Worm (Caenorhabditis elegans) whole organism, late embryonic: ENCODE results near the gene mre-11.

ENCODE experiments used
- C08G9.2 ChIP-seq: sonication (generic microtip); optimal IDR thresholded peaks from 2 replicates; lab custom pipeline; 2016; ENCODE audit warnings: mild to moderate bottlenecking, missing genetic modification characterization, moderate library complexity, missing compliant biosample characterization
- C38D4.7 ChIP-seq: fragments of 200-800 bp; sonication (Bioruptor generic); optimal IDR thresholded peaks from 2 replicates; lab custom pipeline; 2018; ENCODE audit warnings: mild to moderate bottlenecking, missing genetic modification characterization, moderate library complexity, missing compliant biosample characterization
- F13H6.1 ChIP-seq: sonication (generic microtip); optimal IDR thresholded peaks from 2 replicates; lab custom pipeline; 2016; ENCODE audit warnings: missing genetic modification characterization, missing compliant biosample characterization
- K09A11.1 ChIP-seq: sonication (generic microtip); optimal IDR thresholded peaks from 2 replicates; lab custom pipeline; 2017; ENCODE audit warnings: antibody characterized with exemption, mild to moderate bottlenecking, missing genetic modification characterization, missing compliant biosample characterization; ENCODE audit not compliant: insufficient read depth
- T23F11.4 ChIP-seq: fragments of 200-800 bp; sonication (Bioruptor generic); optimal IDR thresholded peaks from 2 replicates; lab custom pipeline; 2018; ENCODE audit warnings: mild to moderate bottlenecking, missing genetic modification characterization, missing compliant biosample characterization
- Y22D7AL.16 ChIP-seq: sonication (generic microtip); optimal IDR thresholded peaks from 2 replicates; lab custom pipeline; 2016; ENCODE audit warnings: missing genetic modification characterization, missing compliant biosample characterization
- ahr-1 ChIP-seq: sonication (generic microtip); optimal IDR thresholded peaks from 2 replicates; lab custom pipeline; 2016; ENCODE audit warnings: missing genetic modification characterization, missing compliant biosample characterization
- ama-1 ChIP-seq: fragments of 150-350 bp; optimal IDR thresholded peaks from 2 replicates; lab custom pipeline; 2014
- ceh-14 ChIP-seq: sonication (generic microtip); optimal IDR thresholded peaks from 2 replicates; lab custom pipeline; 2016; ENCODE audit warnings: missing genotype, missing genetic modification characterization, missing compliant biosample characterization
- ceh-18 ChIP-seq: sonication (generic microtip); optimal IDR thresholded peaks from 2 replicates; lab custom pipeline; 2016; ENCODE audit warnings: missing genetic modification characterization, missing compliant biosample characterization
- ceh-19 ChIP-seq: fragments of 200-800 bp; sonication (Bioruptor generic); optimal IDR thresholded peaks from 2 replicates; lab custom pipeline; 2018; ENCODE audit warnings: mild to moderate bottlenecking, missing genetic modification characterization, missing compliant biosample characterization
- ceh-2 ChIP-seq: sonication (generic microtip); optimal IDR thresholded peaks from 2 replicates; lab custom pipeline; 2016; ENCODE audit warnings: missing genotype, missing genetic modification characterization, missing compliant biosample characterization
- ceh-22 ChIP-seq: sonication (generic microtip); optimal IDR thresholded peaks from 2 replicates; lab custom pipeline; 2017; ENCODE audit warnings: missing biosample characterization, missing genetic modification characterization
- ceh-24 ChIP-seq: sonication (generic microtip); optimal IDR thresholded peaks from 2 replicates; lab custom pipeline; 2016; ENCODE audit warnings: mild to moderate bottlenecking, missing genetic modification characterization, missing compliant biosample characterization
- ceh-30 ChIP-seq: fragments of 150-350 bp; optimal IDR thresholded peaks from 2 replicates; lab custom pipeline; 2014; ENCODE audit warnings: missing biosample characterization, missing genetic modification characterization
- ceh-31 ChIP-seq: sonication (generic microtip); optimal IDR thresholded peaks from 2 replicates; lab custom pipeline; 2016; ENCODE audit warnings: missing genetic modification characterization, missing compliant biosample characterization
- ceh-45 ChIP-seq: fragments of 200-800 bp; sonication (Bioruptor generic); IDR thresholded peaks from 2 replicates; pipeline ENCODE4 v1.3.6; 2022; ENCODE audit warnings: missing genetic modification reagents, missing genetic modification characterization, missing compliant biosample characterization
- ceh-48 ChIP-seq: sonication (generic microtip); optimal IDR thresholded peaks from 2 replicates; lab custom pipeline; 2016; ENCODE audit warnings: missing genetic modification characterization, inconsistent platforms, missing compliant biosample characterization
- che-1 ChIP-seq: sonication (generic microtip); optimal IDR thresholded peaks from 2 replicates; lab custom pipeline; 2016; ENCODE audit warnings: mild to moderate bottlenecking, missing genetic modification characterization, missing compliant biosample characterization
- dmd-4 ChIP-seq: sonication (generic microtip); optimal IDR thresholded peaks from 2 replicates; lab custom pipeline; 2016; ENCODE audit warnings: borderline replicate concordance, missing genetic modification characterization, missing compliant biosample characterization
- dve-1 ChIP-seq: sonication (generic microtip); optimal IDR thresholded peaks from 2 replicates; lab custom pipeline; 2017; ENCODE audit warnings: antibody characterized with exemption, mild to moderate bottlenecking, missing genetic modification characterization, missing compliant biosample characterization
- elt-4 ChIP-seq: sonication (generic microtip); optimal IDR thresholded peaks from 2 replicates; lab custom pipeline; 2016; ENCODE audit warnings: missing genetic modification characterization, missing compliant biosample characterization
- ets-4 ChIP-seq: sonication (generic microtip); optimal IDR thresholded peaks from 2 replicates; lab custom pipeline; 2016; ENCODE audit warnings: missing genetic modification characterization, missing compliant biosample characterization
- eyg-1 ChIP-seq: sonication (generic microtip); optimal IDR thresholded peaks from 2 replicates; lab custom pipeline; 2016; ENCODE audit warnings: missing genotype, missing genetic modification characterization, missing compliant biosample characterization
- fax-1 ChIP-seq: sonication (generic microtip); optimal IDR thresholded peaks from 2 replicates; lab custom pipeline; 2016; ENCODE audit warnings: missing genotype, missing genetic modification characterization, missing compliant biosample characterization
- fkh-10 ChIP-seq: fragments of 150-350 bp; optimal IDR thresholded peaks from 2 replicates; lab custom pipeline; 2014; ENCODE audit warnings: missing biosample characterization, missing genetic modification reagents, missing genetic modification characterization
- fkh-6 ChIP-seq: sonication (generic microtip); optimal IDR thresholded peaks from 2 replicates; lab custom pipeline; 2016; ENCODE audit warnings: missing genetic modification characterization, missing compliant biosample characterization
- gmeb-2 ChIP-seq: sonication (generic microtip); optimal IDR thresholded peaks from 2 replicates; lab custom pipeline; 2016; ENCODE audit warnings: missing genetic modification characterization, inconsistent platforms, missing compliant biosample characterization
- hlh-13 ChIP-seq: fragments of 200-800 bp; sonication (Bioruptor generic); optimal IDR thresholded peaks from 2 replicates; lab custom pipeline; 2018; ENCODE audit warnings: mild to moderate bottlenecking, missing genetic modification characterization, missing compliant biosample characterization
- hlh-15 ChIP-seq: sonication (generic microtip); optimal IDR thresholded peaks from 2 replicates; lab custom pipeline; 2016; ENCODE audit warnings: missing genetic modification characterization, missing compliant biosample characterization
- hlh-6 ChIP-seq: sonication (generic microtip); optimal IDR thresholded peaks from 2 replicates; lab custom pipeline; 2016; ENCODE audit warnings: missing genotype, missing genetic modification characterization, missing compliant biosample characterization
- hlh-8 ChIP-seq: sonication (generic microtip); optimal IDR thresholded peaks from 2 replicates; lab custom pipeline; 2016; ENCODE audit warnings: missing genotype, missing genetic modification characterization, missing compliant biosample characterization
- lim-6 ChIP-seq: sonication (generic microtip); optimal IDR thresholded peaks from 2 replicates; lab custom pipeline; 2016; ENCODE audit warnings: missing genetic modification characterization, missing compliant biosample characterization
- lin-11 ChIP-seq: fragments of 200-800 bp; sonication (Bioruptor generic); optimal IDR thresholded peaks from 2 replicates; lab custom pipeline; 2018; ENCODE audit warnings: mild to moderate bottlenecking, missing genetic modification characterization, missing compliant biosample characterization
- madf-2 ChIP-seq: sonication (generic microtip); optimal IDR thresholded peaks from 2 replicates; lab custom pipeline; 2017; ENCODE audit warnings: missing genetic modification characterization, missing compliant biosample characterization
- mec-3 ChIP-seq: sonication (generic microtip); optimal IDR thresholded peaks from 2 replicates; lab custom pipeline; 2016; ENCODE audit warnings: borderline replicate concordance, missing genetic modification characterization, missing compliant biosample characterization
- nhr-11 ChIP-seq: fragments of 150-350 bp; optimal IDR thresholded peaks from 2 replicates; lab custom pipeline; 2014; ENCODE audit warnings: missing biosample characterization, missing genetic modification characterization
- nhr-232 ChIP-seq: sonication (generic microtip); optimal IDR thresholded peaks from 2 replicates; lab custom pipeline; 2016; ENCODE audit warnings: missing genetic modification characterization, missing compliant biosample characterization
- npax-4 ChIP-seq: sonication (generic microtip); optimal IDR thresholded peaks from 2 replicates; lab custom pipeline; 2016; ENCODE audit warnings: missing genetic modification characterization, missing compliant biosample characterization
- odd-2 ChIP-seq: sonication (generic microtip); optimal IDR thresholded peaks from 2 replicates; lab custom pipeline; 2017; ENCODE audit warnings: antibody characterized with exemption, mild to moderate bottlenecking, missing genetic modification characterization, missing compliant biosample characterization
- pag-3 ChIP-seq: sonication (generic microtip); optimal IDR thresholded peaks from 2 replicates; lab custom pipeline; 2016; ENCODE audit warnings: missing compliant biosample characterization, missing genetic modification characterization, borderline replicate concordance
- pat-9 ChIP-seq: fragments of 200-800 bp; sonication (Bioruptor generic); optimal IDR thresholded peaks from 2 replicates; lab custom pipeline; 2018; ENCODE audit warnings: mild to moderate bottlenecking, missing genetic modification characterization, moderate library complexity, missing compliant biosample characterization
- pax-1 ChIP-seq: fragments of 150-350 bp; optimal IDR thresholded peaks from 2 replicates; lab custom pipeline; 2014; ENCODE audit warnings: missing biosample characterization, missing genetic modification characterization
- pha-2 ChIP-seq: sonication (generic microtip); optimal IDR thresholded peaks from 2 replicates; lab custom pipeline; 2017; ENCODE audit warnings: mild to moderate bottlenecking, missing genetic modification characterization, missing compliant biosample characterization
- pha-4 ChIP-seq: fragments of 150-350 bp; optimal IDR thresholded peaks from 2 replicates; lab custom pipeline; 2018; ENCODE audit warnings: missing biosample characterization, missing genetic modification reagents, missing genetic modification characterization
- pqm-1 ChIP-seq: sonication (generic microtip); optimal IDR thresholded peaks from 2 replicates; lab custom pipeline; 2016; ENCODE audit warnings: missing genetic modification characterization, missing compliant biosample characterization
- pros-1 ChIP-seq: fragments of 150-350 bp; optimal IDR thresholded peaks from 2 replicates; lab custom pipeline; 2014; ENCODE audit warnings: missing biosample characterization, missing genetic modification reagents, missing genetic modification characterization
- sox-2 ChIP-seq: fragments of 200-800 bp; sonication (Bioruptor generic); IDR thresholded peaks from 2 replicates; pipeline ENCODE4 v1.3.6; 2022; ENCODE audit warnings: missing genetic modification reagents, missing genetic modification characterization, missing compliant biosample characterization
- sox-4 ChIP-seq: sonication (generic microtip); optimal IDR thresholded peaks from 2 replicates; lab custom pipeline; 2017; ENCODE audit warnings: mild to moderate bottlenecking, missing genetic modification characterization, inconsistent platforms, missing compliant biosample characterization
- syd-9 ChIP-seq: sonication (generic microtip); optimal IDR thresholded peaks from 2 replicates; lab custom pipeline; 2016; ENCODE audit warnings: mild to moderate bottlenecking, missing genetic modification characterization, moderate library complexity, missing compliant biosample characterization
- tbx-7 ChIP-seq: sonication (generic microtip); optimal IDR thresholded peaks from 2 replicates; lab custom pipeline; 2016; ENCODE audit warnings: missing genotype, missing genetic modification characterization, missing compliant biosample characterization
- unc-42 ChIP-seq: sonication (generic microtip); optimal IDR thresholded peaks from 2 replicates; lab custom pipeline; 2016; ENCODE audit warnings: missing genotype, missing genetic modification characterization, missing compliant biosample characterization
- unc-55 ChIP-seq: sonication (generic microtip); optimal IDR thresholded peaks from 2 replicates; lab custom pipeline; 2017; ENCODE audit warnings: missing biosample characterization, missing genetic modification reagents, missing genetic modification characterization
- zip-5 ChIP-seq: sonication (generic microtip); optimal IDR thresholded peaks from 2 replicates; lab custom pipeline; 2016; ENCODE audit warnings: missing genetic modification characterization, missing compliant biosample characterization
- ztf-16 ChIP-seq: sonication (generic microtip); optimal IDR thresholded peaks from 2 replicates; lab custom pipeline; 2017; ENCODE audit warnings: missing genetic modification characterization, missing compliant biosample characterization

Gene mre-11

DNA sequence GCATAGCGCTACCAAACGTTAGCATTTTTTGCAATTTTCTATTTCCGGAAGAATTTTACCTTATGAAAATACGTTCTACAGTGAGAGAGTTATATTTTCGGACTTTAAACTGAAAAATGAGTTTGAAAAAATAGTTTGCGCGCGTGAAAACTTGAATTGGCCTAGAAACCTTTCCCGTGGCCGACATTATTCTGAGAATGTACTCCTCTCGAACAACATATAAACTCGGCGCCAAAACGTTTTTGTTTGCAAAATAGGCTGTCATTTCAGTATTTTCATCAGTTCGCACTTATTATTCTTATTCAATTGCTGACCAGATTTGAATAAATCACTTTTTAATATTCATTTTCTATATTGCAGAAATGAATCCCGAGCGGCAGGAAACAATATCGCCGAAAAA lies at the start of gene mre-11, which contains the start of gene wdr-5.3:
mre-11 (minus strand) TSS at position 113 of the 400 bp plus-strand sequence.
wdr-5.3 (plus strand) TSS at position 361 of the 400 bp plus-strand sequence.
- TF ChIP-seq gmeb-2 = no peak
- no peak for TF ChIP-seq syd-9 (tag; lab: Kevin White, UChicago)
- TF ChIP-seq fax-1 (tag; lab: Kevin White, UChicago) = peak; percentile 29
- no peak for TF ChIP-seq hlh-13 (GFP tag; lab: Kevin White, UChicago)
- TF ChIP-seq unc-55 (GFP tag; lab: Kevin White, UChicago) = no peak
- no peak for TF ChIP-seq sox-4 (tag; lab: Kevin White, UChicago)
- no peak for TF ChIP-seq pha-2
- TF ChIP-seq fkh-6 (tag; lab: Kevin White, UChicago) = no peak
- peak; percentile 34 for TF ChIP-seq tbx-7
- no peak for TF ChIP-seq sox-2 (GFP tag; lab: Robert Waterston, UW)
- TF ChIP-seq elt-4 = no peak
- TF ChIP-seq zip-5 = peak; percentile 21
- no peak for TF ChIP-seq hlh-8 (tag; lab: Kevin White, UChicago)
- TF ChIP-seq nhr-232 (tag; lab: Kevin White, UChicago) = no peak
- no peak for TF ChIP-seq pag-3 (tag; lab: Kevin White, UChicago)
- TF ChIP-seq ceh-19 (GFP tag; lab: Kevin White, UChicago) = no peak
- no peak for TF ChIP-seq che-1 (tag; lab: Kevin White, UChicago)
- TF ChIP-seq C38D4.7 (GFP tag; lab: Kevin White, UChicago) = no peak
- TF ChIP-seq ahr-1 (tag; lab: Kevin White, UChicago) = no peak
- TF ChIP-seq pqm-1 = no peak
- no peak for TF ChIP-seq npax-4 (tag; lab: Kevin White, UChicago)
- TF ChIP-seq dmd-4 (tag; lab: Kevin White, UChicago) = no peak
- TF ChIP-seq ceh-48 (tag; lab: Kevin White, UChicago) = no peak
- TF ChIP-seq unc-42 = no peak
- no peak for TF ChIP-seq T23F11.4 (GFP tag; lab: Kevin White, UChicago)
- no peak for TF ChIP-seq ceh-18 (tag; lab: Kevin White, UChicago)
- no peak for TF ChIP-seq madf-2
- TF ChIP-seq odd-2 (tag; lab: Kevin White, UChicago) = no peak
- no peak for TF ChIP-seq hlh-6 (tag; lab: Kevin White, UChicago)
- no peak for TF ChIP-seq F13H6.1 (tag; lab: Kevin White, UChicago)
- no peak for TF ChIP-seq Y22D7AL.16 (tag; lab: Kevin White, UChicago)
- no peak for TF ChIP-seq pha-4 (tag; lab: Kevin White, UChicago)
- TF ChIP-seq fkh-10 (GFP tag; lab: Kevin White, UChicago) = no peak
- no peak for TF ChIP-seq ceh-14
- TF ChIP-seq pax-1 (tag; lab: Kevin White, UChicago) = no peak
- TF ChIP-seq nhr-11 (tag; lab: Kevin White, UChicago) = no peak
- TF ChIP-seq ceh-22 (tag; lab: Kevin White, UChicago) = no peak
- TF ChIP-seq ceh-45 = no peak
- no peak for TF ChIP-seq lin-11 (tag; lab: Kevin White, UChicago)
- no peak for TF ChIP-seq ztf-16 (tag; lab: Kevin White, UChicago)
- TF ChIP-seq K09A11.1 (tag; lab: Kevin White, UChicago) = no peak
- peak; percentile 59 for TF ChIP-seq ceh-31 (tag; lab: Kevin White, UChicago)
- TF ChIP-seq mec-3 (tag; lab: Kevin White, UChicago) = no peak
- no peak for TF ChIP-seq ceh-24 (tag; lab: Kevin White, UChicago)
- no peak for TF ChIP-seq pat-9 (tag; lab: Kevin White, UChicago)
- no peak for TF ChIP-seq ceh-30 (tag; lab: Kevin White, UChicago)
- no peak for TF ChIP-seq pros-1 (tag; lab: Kevin White, UChicago)
- TF ChIP-seq ama-1 (lab: Kevin White, UChicago) = no peak
- no peak for TF ChIP-seq hlh-15 (tag; lab: Kevin White, UChicago)
- peak; percentile 28 for TF ChIP-seq ets-4 (tag; lab: Kevin White, UChicago)
- no peak for TF ChIP-seq lim-6 (tag; lab: Kevin White, UChicago)
- TF ChIP-seq C08G9.2 = peak; percentile 74
- no peak for TF ChIP-seq eyg-1 (tag; lab: Kevin White, UChicago)
- peak; percentile 53 for TF ChIP-seq ceh-2
- TF ChIP-seq dve-1 = no peak
